Worm (Caenorhabditis elegans) whole organism, L2 larva: ENCODE results near the gene C51E3.10.

Source experiments
- C34F6.9 ChIP-seq: fragments of 150-350 bp; optimal IDR thresholded peaks from 2 replicates; lab custom pipeline; 2014; ENCODE audit warnings: missing biosample characterization, missing genetic modification characterization
- F13H6.1 ChIP-seq: sonication (generic microtip); optimal IDR thresholded peaks from 2 replicates; lab custom pipeline; 2016; ENCODE audit warnings: missing genetic modification characterization, missing compliant biosample characterization
- R02D3.7 ChIP-seq: fragments of 150-350 bp; optimal IDR thresholded peaks from 2 replicates; lab custom pipeline; 2014; ENCODE audit warnings: missing biosample characterization, missing genetic modification characterization
- Y55F3AM.14 ChIP-seq: fragments of 200-800 bp; sonication (Bioruptor generic); optimal IDR thresholded peaks from 2 replicates; lab custom pipeline; 2018; ENCODE audit warnings: mild to moderate bottlenecking, missing genetic modification characterization, missing compliant biosample characterization
- ZK546.5 ChIP-seq: sonication (generic microtip); optimal IDR thresholded peaks from 2 replicates; lab custom pipeline; 2017; ENCODE audit warnings: missing biosample characterization, missing genetic modification characterization
- alr-1 ChIP-seq: fragments of 150-350 bp; optimal IDR thresholded peaks from 2 replicates; lab custom pipeline; 2014; ENCODE audit warnings: missing biosample characterization, missing genetic modification characterization
- aly-2 ChIP-seq: fragments of 150-350 bp; optimal IDR thresholded peaks from 2 replicates; lab custom pipeline; 2014; ENCODE audit warnings: missing biosample characterization, missing genetic modification characterization
- ama-1 ChIP-seq: fragments of 150-350 bp; optimal IDR thresholded peaks from 2 replicates; lab custom pipeline; 2018; ENCODE audit warnings: inconsistent platforms
- ceh-16 ChIP-seq: fragments of 150-350 bp; optimal IDR thresholded peaks from 2 replicates; lab custom pipeline; 2014; ENCODE audit warnings: missing biosample characterization, missing genetic modification characterization
- ceh-82 ChIP-seq: fragments of 150-350 bp; optimal IDR thresholded peaks from 2 replicates; lab custom pipeline; 2014; ENCODE audit warnings: missing biosample characterization, missing genetic modification characterization
- crh-2 ChIP-seq: sonication (generic microtip); optimal IDR thresholded peaks from 2 replicates; lab custom pipeline; 2017; ENCODE audit warnings: missing biosample characterization, missing genetic modification characterization
- dmd-4 ChIP-seq: sonication (generic microtip); optimal IDR thresholded peaks from 2 replicates; lab custom pipeline; 2017; ENCODE audit warnings: missing biosample characterization, missing genetic modification characterization
- egl-27 ChIP-seq: sonication (generic microtip); optimal IDR thresholded peaks from 3 replicates; lab custom pipeline; 2017; ENCODE audit warnings: missing biosample characterization, missing genetic modification reagents, missing genetic modification characterization
- elt-3 ChIP-seq: sonication (generic microtip); optimal IDR thresholded peaks from 2 replicates; lab custom pipeline; 2017; ENCODE audit warnings: missing biosample characterization, missing genetic modification characterization
- fos-1 ChIP-seq: fragments of 150-350 bp; optimal IDR thresholded peaks from 2 replicates; lab custom pipeline; 2014; ENCODE audit warnings: missing biosample characterization, missing genetic modification characterization
- gmeb-1 ChIP-seq: fragments of 150-350 bp; optimal IDR thresholded peaks from 2 replicates; lab custom pipeline; 2014; ENCODE audit warnings: missing biosample characterization, missing genetic modification characterization
- lin-11 ChIP-seq: fragments of 150-350 bp; sonication (generic microtip); optimal IDR thresholded peaks from 2 replicates; lab custom pipeline; 2014; ENCODE audit warnings: missing biosample characterization, missing genetic modification characterization, inconsistent platforms, mixed read lengths
- lin-13 ChIP-seq: fragments of 150-350 bp; optimal IDR thresholded peaks from 2 replicates; lab custom pipeline; 2014; ENCODE audit warnings: missing biosample characterization, missing genetic modification reagents, missing genetic modification characterization
- lin-39 ChIP-seq: fragments of 150-350 bp; optimal IDR thresholded peaks from 2 replicates; lab custom pipeline; 2014; ENCODE audit warnings: missing biosample characterization, missing genetic modification reagents, missing genetic modification characterization
- lsy-2 ChIP-seq, 2 experiments: fragments of 150-350 bp in 1 of 2; sonication (generic microtip) in 1 of 2; optimal IDR thresholded peaks; 2 replicates each; lab custom pipeline; 2014 to 2017; ENCODE audit warnings: missing biosample characterization in 2 of 2, missing genetic modification characterization in 2 of 2
- mab-5 ChIP-seq: fragments of 150-350 bp; optimal IDR thresholded peaks from 2 replicates; lab custom pipeline; 2014; ENCODE audit warnings: missing biosample characterization, missing genetic modification characterization
- mbf-1 ChIP-seq: sonication (generic microtip); optimal IDR thresholded peaks from 2 replicates; lab custom pipeline; 2017; ENCODE audit warnings: missing biosample characterization, missing genetic modification characterization
- nhr-10 ChIP-seq: sonication (generic microtip); optimal IDR thresholded peaks from 2 replicates; lab custom pipeline; 2017; ENCODE audit warnings: missing biosample characterization, missing genetic modification characterization
- nhr-11 ChIP-seq: fragments of 150-350 bp; optimal IDR thresholded peaks from 2 replicates; lab custom pipeline; 2014; ENCODE audit warnings: missing biosample characterization, missing genetic modification characterization
- nhr-12 ChIP-seq: fragments of 150-350 bp; optimal IDR thresholded peaks from 2 replicates; lab custom pipeline; 2014; ENCODE audit warnings: missing biosample characterization, missing genetic modification characterization
- nhr-129 ChIP-seq: fragments of 150-350 bp; optimal IDR thresholded peaks from 2 replicates; lab custom pipeline; 2014; ENCODE audit warnings: missing biosample characterization, missing genetic modification characterization
- nhr-21 ChIP-seq: fragments of 150-350 bp; optimal IDR thresholded peaks from 2 replicates; lab custom pipeline; 2014; ENCODE audit warnings: missing biosample characterization, missing genetic modification characterization
- nhr-237 ChIP-seq: fragments of 150-350 bp; optimal IDR thresholded peaks from 2 replicates; lab custom pipeline; 2014; ENCODE audit warnings: missing biosample characterization, missing genetic modification characterization
- nhr-25 ChIP-seq: fragments of 150-350 bp; sonication (generic microtip); optimal IDR thresholded peaks from 3 replicates; lab custom pipeline; 2014; ENCODE audit warnings: missing biosample characterization, missing genetic modification characterization
- nhr-77 ChIP-seq: fragments of 150-350 bp; optimal IDR thresholded peaks from 2 replicates; lab custom pipeline; 2014; ENCODE audit warnings: missing biosample characterization, missing genetic modification characterization
- peb-1 ChIP-seq: fragments of 150-350 bp; optimal IDR thresholded peaks from 2 replicates; lab custom pipeline; 2014; ENCODE audit warnings: missing biosample characterization, missing genetic modification characterization
- sem-4 ChIP-seq: fragments of 150-350 bp; optimal IDR thresholded peaks from 2 replicates; lab custom pipeline; 2014; ENCODE audit warnings: missing biosample characterization, missing genetic modification reagents, missing genetic modification characterization
- skn-1 ChIP-seq: sonication (generic microtip); optimal IDR thresholded peaks from 2 replicates; lab custom pipeline; 2017; ENCODE audit warnings: missing biosample characterization, missing genetic modification characterization
- sma-3 ChIP-seq: sonication (generic microtip); optimal IDR thresholded peaks from 2 replicates; lab custom pipeline; 2016; ENCODE audit warnings: missing genetic modification reagents, missing genetic modification characterization, missing compliant biosample characterization
- sma-9 ChIP-seq, 2 experiments: fragments of 150-350 bp in 1 of 2; sonication (generic microtip) in 1 of 2; optimal IDR thresholded peaks; 2 replicates each; lab custom pipeline; 2014 to 2016; ENCODE audit warnings: missing genetic modification characterization in 2 of 2, mild to moderate bottlenecking in 1 of 2, missing biosample characterization in 1 of 2, missing compliant biosample characterization in 1 of 2, missing genetic modification reagents in 1 of 2, moderate library complexity in 1 of 2
- snpc-4 ChIP-seq: fragments of 150-350 bp; optimal IDR thresholded peaks from 2 replicates; lab custom pipeline; 2014; ENCODE audit warnings: missing biosample characterization, missing genetic modification characterization
- unc-39 ChIP-seq: fragments of 150-350 bp; optimal IDR thresholded peaks from 2 replicates; lab custom pipeline; 2014; ENCODE audit warnings: missing biosample characterization, missing genetic modification characterization
- unc-55 ChIP-seq: fragments of 150-350 bp; sonication (generic microtip); optimal IDR thresholded peaks from 3 replicates; lab custom pipeline; 2014; ENCODE audit warnings: missing biosample characterization, missing genetic modification reagents, missing genetic modification characterization
- unc-62 ChIP-seq: fragments of 150-350 bp; optimal IDR thresholded peaks from 2 replicates; lab custom pipeline; 2014; ENCODE audit warnings: missing biosample characterization, missing genetic modification reagents, missing genetic modification characterization
- zag-1 ChIP-seq: fragments of 150-350 bp; optimal IDR thresholded peaks from 2 replicates; lab custom pipeline; 2014; ENCODE audit warnings: missing biosample characterization, missing genetic modification characterization
- ztf-11 ChIP-seq: sonication (generic microtip); optimal IDR thresholded peaks from 2 replicates; lab custom pipeline; 2017; ENCODE audit warnings: missing biosample characterization, missing genetic modification characterization
- ztf-4 ChIP-seq: fragments of 150-350 bp; optimal IDR thresholded peaks from 2 replicates; lab custom pipeline; 2014; ENCODE audit warnings: missing biosample characterization, missing genetic modification characterization

C51E3.10 gene

ce11 chrV:10183810-10184209 lies 22.9 kb upstream of the C51E3.10 start:
- TF ChIP-seq mab-5 (tag; lab: Kevin White, UChicago) (no peak), nhr-21 (no peak), lin-39 (tag; lab: Kevin White, UChicago) (no peak), egl-27 (no peak), ama-1 (no peak), nhr-237 (tag; lab: Kevin White, UChicago) (no peak), crh-2 (no peak), ZK546.5 (tag; lab: Kevin White, UChicago) (no peak), sma-9 (GFP tag; optimal IDR thresholded peaks at IDR 0.05; lab: Kevin White, UChicago) (no peak), sma-9 (tag; optimal IDR thresholded peaks at IDR 0.05; lab: Kevin White, UChicago) (no peak), dmd-4 (tag; lab: Kevin White, UChicago) (no peak), elt-3 (tag; lab: Kevin White, UChicago) (no peak), ceh-16 (tag; lab: Kevin White, UChicago) (no peak)

ce11 chrV:10182984-10183383 lies 22.1 kb upstream of the C51E3.10 start, which contains the start of gene ZK856.4:
ZK856.4 (plus strand) TSS chrV:10183284.
- TF ChIP-seq Y55F3AM.14 (no peak), ceh-82 (tag; lab: Kevin White, UChicago) (no peak), sma-9 (GFP tag; optimal IDR thresholded peaks at IDR 0.05; lab: Kevin White, UChicago) (no peak), sma-9 (tag; optimal IDR thresholded peaks at IDR 0.05; lab: Kevin White, UChicago) (no peak), egl-27 (no peak), lsy-2 (tag; optimal IDR thresholded peaks at IDR 0.05; lab: Kevin White, UChicago) (no peak), nhr-11 (no peak), alr-1 (no peak), unc-39 (no peak), sma-3 (GFP tag; lab: Kevin White, UChicago) (no peak), ama-1 (no peak), C34F6.9 (tag; lab: Kevin White, UChicago) (no peak), lin-13 (GFP tag; lab: Kevin White, UChicago) (no peak), nhr-129 (tag; lab: Kevin White, UChicago) (no peak), F13H6.1 (tag; lab: Kevin White, UChicago) (no peak), nhr-25 (tag; lab: Kevin White, UChicago) (no peak), ztf-11 (no peak), aly-2 (tag; lab: Kevin White, UChicago) (no peak), nhr-77 (tag; lab: Kevin White, UChicago) (no peak), ceh-16 (tag; lab: Kevin White, UChicago) (no peak), lin-11 (tag; lab: Kevin White, UChicago) (no peak)

- TF ChIP-seq unc-62, result no peak
- no peak for TF ChIP-seq mbf-1 (tag; lab: Kevin White, UChicago)
- TF ChIP-seq crh-2, result no peak
- no peak for TF ChIP-seq nhr-21
- TF ChIP-seq gmeb-1 (tag; lab: Kevin White, UChicago), result no peak
- no peak for TF ChIP-seq lin-39 (tag; lab: Kevin White, UChicago)
- TF ChIP-seq sma-3 (GFP tag; lab: Kevin White, UChicago), result no peak
- TF ChIP-seq lin-11 (tag; lab: Kevin White, UChicago), result no peak
- no peak for TF ChIP-seq ztf-4 (tag; lab: Kevin White, UChicago)
- no peak for TF ChIP-seq fos-1 (tag; lab: Kevin White, UChicago)
- TF ChIP-seq nhr-10 (tag; lab: Kevin White, UChicago), result no peak
- no peak for TF ChIP-seq nhr-11
- TF ChIP-seq C34F6.9 (tag; lab: Kevin White, UChicago), result no peak
- no peak for TF ChIP-seq dmd-4 (tag; lab: Kevin White, UChicago)
- TF ChIP-seq ztf-11, result no peak
- TF ChIP-seq, all 48 proteins: peak for 0
These were observed 18.3 kb upstream of the C51E3.10 start, which contains the start of gene cul-5 for ce11 chrV:10179235-10179634. cul-5 (plus strand) TSS chrV:10179535.

- TF ChIP-seq mab-5 (tag; lab: Kevin White, UChicago), result no peak
- peak; percentile 62 for TF ChIP-seq crh-2
- TF ChIP-seq sma-3 (GFP tag; lab: Kevin White, UChicago), result peak; percentile 72
- no peak for TF ChIP-seq nhr-12
- no peak for TF ChIP-seq peb-1 (tag; lab: Kevin White, UChicago)
- peak; percentile 63 for TF ChIP-seq F13H6.1 (tag; lab: Kevin White, UChicago)
- TF ChIP-seq nhr-129 (tag; lab: Kevin White, UChicago), result peak; percentile 64
- peak; percentile 20 for TF ChIP-seq gmeb-1 (tag; lab: Kevin White, UChicago)
- peak; percentile 30 for TF ChIP-seq lin-13 (GFP tag; lab: Kevin White, UChicago)
- no peak for TF ChIP-seq sma-9 (GFP tag; optimal IDR thresholded peaks at IDR 0.05; lab: Kevin White, UChicago)
- TF ChIP-seq sma-9 (tag; optimal IDR thresholded peaks at IDR 0.05; lab: Kevin White, UChicago), result no peak
- TF ChIP-seq snpc-4 (tag; lab: Kevin White, UChicago), result no peak
- no peak for TF ChIP-seq aly-2 (tag; lab: Kevin White, UChicago)
- TF ChIP-seq lsy-2 (tag; optimal IDR thresholded peaks at IDR 0.05; lab: Kevin White, UChicago), result peak; percentile 15 to 76
- no peak for TF ChIP-seq skn-1
- no peak for TF ChIP-seq ztf-4 (tag; lab: Kevin White, UChicago)
- no peak for TF ChIP-seq R02D3.7 (tag; lab: Kevin White, UChicago)
- no peak for TF ChIP-seq mbf-1 (tag; lab: Kevin White, UChicago)
- TF ChIP-seq elt-3 (tag; lab: Kevin White, UChicago), result no peak
- TF ChIP-seq unc-55 (GFP tag; lab: Kevin White, UChicago), result peak; percentile 65
- TF ChIP-seq ama-1, result no peak
- TF ChIP-seq C34F6.9 (tag; lab: Kevin White, UChicago), result peak; percentile 79
- no peak for TF ChIP-seq ztf-11
- TF ChIP-seq dmd-4 (tag; lab: Kevin White, UChicago), result no peak
- no peak for TF ChIP-seq ceh-82 (tag; lab: Kevin White, UChicago)
- TF ChIP-seq ZK546.5 (tag; lab: Kevin White, UChicago), result no peak
- TF ChIP-seq unc-62, result no peak
- peak; percentile 28 for TF ChIP-seq fos-1 (tag; lab: Kevin White, UChicago)
- no peak for TF ChIP-seq zag-1 (tag; lab: Kevin White, UChicago)
- TF ChIP-seq sem-4 (tag; lab: Kevin White, UChicago), result no peak
- no peak for TF ChIP-seq nhr-77 (tag; lab: Kevin White, UChicago)
- no peak for TF ChIP-seq nhr-237 (tag; lab: Kevin White, UChicago)
- TF ChIP-seq alr-1, result no peak
- TF ChIP-seq nhr-21, result no peak
These were observed 17.2 kb upstream of the C51E3.10 start for ce11 chrV:10178166-10178565.
